Fruit fly (Drosophila melanogaster) whole organism, embryonic: Measurements from ENCODE around the gene Zdhhc8.

ENCODE experiments used
- Atf6 ChIP-seq: fragments of 200-800 bp; sonication (Bioruptor generic); IDR thresholded peaks from 2 replicates; pipeline ENCODE4 v1.3.6; 2022; ENCODE audit warnings: missing biosample characterization, missing genetic modification characterization
- Bteb2 ChIP-seq: fragments of 200-800 bp; sonication (Bioruptor generic); optimal IDR thresholded peaks from 2 replicates; lab custom pipeline; 2016; ENCODE audit warnings: missing biosample characterization, missing genetic modification characterization
- CG10565 ChIP-seq: fragments of 200-800 bp; sonication (Bioruptor generic); optimal IDR thresholded peaks from 3 replicates; lab custom pipeline; 2016; ENCODE audit warnings: missing biosample characterization, mild to moderate bottlenecking, missing genetic modification characterization
- CG11456 ChIP-seq: fragments of 200-800 bp; sonication (Bioruptor generic); IDR thresholded peaks from 3 replicates; pipeline ENCODE4 v1.3.6; 2022; ENCODE audit warnings: missing biosample characterization, missing genetic modification characterization
- CG11723 ChIP-seq: fragments of 200-800 bp; sonication (Bioruptor generic); optimal IDR thresholded peaks from 2 replicates; lab custom pipeline; 2017; ENCODE audit warnings: missing biosample characterization, mild to moderate bottlenecking, missing genetic modification characterization
- CG12071 ChIP-seq: fragments of 200-800 bp; sonication (Bioruptor generic); optimal IDR thresholded peaks from 3 replicates; lab custom pipeline; 2018; ENCODE audit warnings: missing biosample characterization, mild to moderate bottlenecking, missing genetic modification characterization
- CG12155 ChIP-seq: fragments of 200-800 bp; sonication (Bioruptor generic); optimal IDR thresholded peaks from 3 replicates; lab custom pipeline; 2016; ENCODE audit warnings: missing biosample characterization, missing genetic modification characterization
- CG12299 ChIP-seq: fragments of 200-800 bp; sonication (Bioruptor generic); optimal IDR thresholded peaks from 2 replicates; lab custom pipeline; 2018; ENCODE audit warnings: missing biosample characterization, mild to moderate bottlenecking, missing genetic modification characterization
- CG13296 ChIP-seq: fragments of 200-800 bp; sonication (Bioruptor generic); optimal IDR thresholded peaks from 3 replicates; lab custom pipeline; 2018; ENCODE audit warnings: missing biosample characterization, mild to moderate bottlenecking, missing genetic modification characterization
- CG14050 ChIP-seq: fragments of 200-800 bp; sonication (Bioruptor generic); IDR thresholded peaks from 3 replicates; pipeline ENCODE4 v1.3.6; 2022; ENCODE audit warnings: missing biosample characterization, missing genetic modification characterization
- CG17802 ChIP-seq: fragments of 200-800 bp; sonication (Bioruptor generic); optimal IDR thresholded peaks from 2 replicates; lab custom pipeline; 2018; ENCODE audit warnings: missing biosample characterization, mild to moderate bottlenecking, missing genetic modification characterization, moderate library complexity
- CG18262 ChIP-seq: fragments of 200-800 bp; optimal IDR thresholded peaks from 3 replicates; lab custom pipeline; 2019; ENCODE audit warnings: missing biosample characterization, mild to moderate bottlenecking, missing genetic modification characterization, moderate library complexity
- CG18764 ChIP-seq: fragments of 200-800 bp; sonication (Bioruptor generic); optimal IDR thresholded peaks from 3 replicates; lab custom pipeline; 2016; ENCODE audit warnings: missing biosample characterization, missing genetic modification characterization
- CG30403 ChIP-seq: fragments of 200-800 bp; sonication (Bioruptor generic); optimal IDR thresholded peaks from 3 replicates; lab custom pipeline; 2016; ENCODE audit warnings: missing biosample characterization, missing genetic modification characterization
- CG30431 ChIP-seq: fragments of 200-800 bp; sonication (Bioruptor generic); optimal IDR thresholded peaks from 2 replicates; lab custom pipeline; 2017; ENCODE audit warnings: missing biosample characterization, missing genetic modification characterization
- CG4282 ChIP-seq: fragments of 200-800 bp; sonication (Bioruptor generic); optimal IDR thresholded peaks from 2 replicates; lab custom pipeline; 2016; ENCODE audit warnings: missing biosample characterization, missing genetic modification characterization
- CG4404 ChIP-seq: fragments of 200-800 bp; sonication (Bioruptor generic); IDR thresholded peaks from 2 replicates; pipeline ENCODE4 v1.3.6; 2022; ENCODE audit warnings: missing biosample characterization, missing genetic modification characterization
- CG4617 ChIP-seq: fragments of 200-800 bp; sonication (Bioruptor generic); optimal IDR thresholded peaks from 3 replicates; lab custom pipeline; 2016; ENCODE audit warnings: missing biosample characterization, missing genetic modification characterization, borderline replicate concordance
- CG7372 ChIP-seq: fragments of 200-800 bp; sonication (Bioruptor generic); IDR thresholded peaks from 2 replicates; pipeline ENCODE4 v1.3.6; 2022; ENCODE audit warnings: missing biosample characterization, missing genetic modification characterization
- CG7839 ChIP-seq: fragments of 200-800 bp; sonication (Bioruptor generic); optimal IDR thresholded peaks from 3 replicates; lab custom pipeline; 2018; ENCODE audit warnings: missing biosample characterization, mild to moderate bottlenecking, missing genetic modification characterization, moderate library complexity
- CG7963 ChIP-seq: fragments of 200-800 bp; sonication (Bioruptor generic); IDR thresholded peaks from 3 replicates; pipeline ENCODE4 v1.3.6; 2022; ENCODE audit warnings: missing biosample characterization, missing genetic modification characterization; ENCODE audit not compliant: partially characterized antibody
- CG8478 ChIP-seq: fragments of >200 bp; optimal IDR thresholded peaks from 2 replicates; lab custom pipeline; 2018
- CG8924 ChIP-seq: fragments of 200-800 bp; optimal IDR thresholded peaks from 3 replicates; lab custom pipeline; 2019; ENCODE audit warnings: missing biosample characterization, mild to moderate bottlenecking, missing genetic modification characterization, moderate library complexity
- CG9876 ChIP-seq: fragments of 200-800 bp; sonication (Bioruptor generic); optimal IDR thresholded peaks from 2 replicates; lab custom pipeline; 2016; ENCODE audit warnings: missing biosample characterization, missing genetic modification characterization
- CkIIα-i1 ChIP-seq: fragments of 200-800 bp; sonication (Bioruptor generic); IDR thresholded peaks from 2 replicates; pipeline ENCODE4 v1.3.6; 2022; ENCODE audit warnings: missing biosample characterization, missing genetic modification characterization
- D19A ChIP-seq: fragments of 200-800 bp; optimal IDR thresholded peaks from 3 replicates; lab custom pipeline; 2019; ENCODE audit warnings: missing biosample characterization, mild to moderate bottlenecking, missing genetic modification characterization, moderate library complexity
- E2f2 ChIP-seq: fragments of 200-800 bp; sonication (Bioruptor generic); IDR thresholded peaks from 2 replicates; pipeline ENCODE4 v1.3.6; 2022; ENCODE audit warnings: missing biosample characterization, missing genetic modification characterization
- H15 ChIP-seq: fragments of 200-800 bp; sonication (Bioruptor generic); IDR thresholded peaks from 3 replicates; pipeline ENCODE4 v1.3.6; 2022; ENCODE audit warnings: missing biosample characterization, missing genetic modification characterization
- HLH4C ChIP-seq: fragments of 200-800 bp; sonication (Bioruptor generic); IDR thresholded peaks from 3 replicates; pipeline ENCODE4 v1.3.6; 2022; ENCODE audit warnings: missing biosample characterization, missing genetic modification characterization; ENCODE audit not compliant: partially characterized antibody
- Hmr ChIP-seq: fragments of 200-800 bp; sonication (Bioruptor generic); optimal IDR thresholded peaks from 3 replicates; lab custom pipeline; 2017; ENCODE audit warnings: mild to moderate bottlenecking, missing biosample characterization, missing genetic modification reagents, missing genetic modification characterization
- MTF-1 ChIP-seq: fragments of 200-800 bp; sonication (Bioruptor generic); optimal IDR thresholded peaks from 2 replicates; lab custom pipeline; 2018; ENCODE audit warnings: missing biosample characterization, mild to moderate bottlenecking, missing genetic modification characterization, borderline replicate concordance
- Opbp ChIP-seq: fragments of 200-800 bp; sonication (Bioruptor generic); IDR thresholded peaks from 3 replicates; pipeline ENCODE4 v1.3.6; 2022; ENCODE audit warnings: missing biosample characterization, missing genetic modification characterization; ENCODE audit not compliant: partially characterized antibody
- Usf ChIP-seq: fragments of 200-800 bp; sonication (Bioruptor generic); optimal IDR thresholded peaks from 2 replicates; lab custom pipeline; 2017; ENCODE audit warnings: missing genotype, missing biosample characterization, missing genetic modification characterization
- bab2 ChIP-seq: fragments of 200-800 bp; sonication (Bioruptor generic); optimal IDR thresholded peaks from 2 replicates; lab custom pipeline; 2016; ENCODE audit warnings: missing biosample characterization, missing genetic modification characterization
- bcd ChIP-seq: fragments of 200-800 bp; sonication (Bioruptor generic); optimal IDR thresholded peaks from 2 replicates; lab custom pipeline; 2017; ENCODE audit warnings: missing biosample characterization, mild to moderate bottlenecking, missing genetic modification characterization
- br ChIP-seq: fragments of >200 bp; optimal IDR thresholded peaks from 2 replicates; lab custom pipeline; 2017
- dimm ChIP-seq: fragments of 200-800 bp; sonication (Bioruptor generic); IDR thresholded peaks from 2 replicates; pipeline ENCODE4 v1.3.6; 2022; ENCODE audit warnings: missing biosample characterization, missing genetic modification characterization
- dpn ChIP-seq, 2 experiments: fragments of 200-800 bp; sonication (Bioruptor generic); optimal IDR thresholded peaks; 3 replicates each; lab custom pipeline; 2016; ENCODE audit warnings: missing biosample characterization in 2 of 2, missing genetic modification characterization in 2 of 2
- ems ChIP-seq: fragments of 200-800 bp; sonication (Bioruptor generic); optimal IDR thresholded peaks from 3 replicates; lab custom pipeline; 2016; ENCODE audit warnings: missing biosample characterization, missing genetic modification characterization
- exex ChIP-seq: fragments of 200-800 bp; sonication (Bioruptor generic); optimal IDR thresholded peaks from 4 replicates; lab custom pipeline; 2018; ENCODE audit warnings: missing biosample characterization, mild to moderate bottlenecking, missing genetic modification characterization, moderate library complexity
- fd102C ChIP-seq: fragments of 200-800 bp; sonication (Bioruptor generic); optimal IDR thresholded peaks from 2 replicates; lab custom pipeline; 2018; ENCODE audit warnings: missing biosample characterization, mild to moderate bottlenecking, missing genetic modification characterization, moderate library complexity
- gsb-n ChIP-seq: fragments of 200-800 bp; sonication (Bioruptor generic); optimal IDR thresholded peaks from 3 replicates; lab custom pipeline; 2018; ENCODE audit warnings: missing biosample characterization, mild to moderate bottlenecking, missing genetic modification characterization
- kay ChIP-seq: fragments of 200-800 bp; sonication (Bioruptor generic); optimal IDR thresholded peaks from 2 replicates; lab custom pipeline; 2016; ENCODE audit warnings: missing biosample characterization, missing genetic modification characterization
- nom ChIP-seq: fragments of 200-800 bp; sonication (Bioruptor generic); optimal IDR thresholded peaks from 2 replicates; lab custom pipeline; 2017; ENCODE audit warnings: missing biosample characterization, missing genetic modification characterization, mild to moderate bottlenecking, moderate library complexity, missing genetic modification reagents
- pita ChIP-seq: fragments of 200-800 bp; sonication (Bioruptor generic); optimal IDR thresholded peaks from 2 replicates; lab custom pipeline; 2017; ENCODE audit warnings: missing biosample characterization, mild to moderate bottlenecking, missing genetic modification characterization
- sd ChIP-seq: fragments of 200-800 bp; sonication (Bioruptor generic); optimal IDR thresholded peaks from 3 replicates; lab custom pipeline; 2018; ENCODE audit warnings: missing biosample characterization, mild to moderate bottlenecking, missing genetic modification characterization, moderate library complexity
- shn ChIP-seq: fragments of 200-800 bp; sonication (Bioruptor generic); optimal IDR thresholded peaks from 3 replicates; lab custom pipeline; 2016; ENCODE audit warnings: missing biosample characterization, missing genetic modification characterization
- sr ChIP-seq: fragments of 200-800 bp; sonication (Bioruptor generic); IDR thresholded peaks from 3 replicates; pipeline ENCODE4 v1.3.6; 2022; ENCODE audit warnings: missing biosample characterization, missing genetic modification characterization
- ssp ChIP-seq: fragments of 200-800 bp; sonication (Bioruptor generic); IDR thresholded peaks from 2 replicates; pipeline ENCODE4 v1.3.6; 2022; ENCODE audit warnings: missing biosample characterization, missing genetic modification characterization
- tio ChIP-seq: fragments of 200-800 bp; sonication (Bioruptor generic); optimal IDR thresholded peaks from 2 replicates; lab custom pipeline; 2017; ENCODE audit warnings: missing biosample characterization, missing genetic modification characterization, inconsistent platforms
- tup ChIP-seq: fragments of 200-800 bp; sonication (Bioruptor generic); optimal IDR thresholded peaks from 2 replicates; lab custom pipeline; 2016; ENCODE audit warnings: missing biosample characterization, mild to moderate bottlenecking, missing genetic modification characterization, moderate library complexity
- usp ChIP-seq: fragments of >200 bp; optimal IDR thresholded peaks from 2 replicates; lab custom pipeline; 2017; ENCODE audit warnings: missing biosample characterization, missing genetic modification characterization

Zdhhc8 gene

dm6 chrX:9349224-9349623 lies 6.8 kb downstream of the Zdhhc8 start (continued):
- TF ChIP-seq br = no peak
- TF ChIP-seq tup (GFP tag; lab: Kevin White, UChicago) = no peak
- TF ChIP-seq CG13296 (GFP tag; lab: Kevin White, UChicago) = peak; percentile 19
- peak; percentile 9 for TF ChIP-seq CG18764 (GFP tag; lab: Kevin White, UChicago)
- TF ChIP-seq fd102C = no peak
- TF ChIP-seq CG10565 (GFP tag; lab: Kevin White, UChicago) = no peak
- TF ChIP-seq CG12155 (GFP tag; lab: Kevin White, UChicago) = peak; percentile 1
- TF ChIP-seq pita (GFP tag; lab: Kevin White, UChicago) = no peak
- peak; percentile 30; the same call in 1 of the 2 replicates for TF ChIP-seq E2f2 (GFP tag; lab: Robert Waterston, UW)
- no peak for TF ChIP-seq HLH4C (GFP tag; lab: Robert Waterston, UW)
- TF ChIP-seq CG12299 (tag; lab: Kevin White, UChicago) = no peak
- TF ChIP-seq CG4617 (GFP tag; lab: Kevin White, UChicago) = peak; percentile 17
- peak; percentile 40 for TF ChIP-seq CG8924 (tag; lab: Kevin White, UChicago)
- TF ChIP-seq MTF-1 = peak; percentile 27
- TF ChIP-seq nom (GFP tag; lab: Kevin White, UChicago) = no peak
- peak; percentile 32 for TF ChIP-seq Hmr (GFP tag; lab: Kevin White, UChicago)
- no peak for TF ChIP-seq exex (tag; lab: Kevin White, UChicago)
- TF ChIP-seq CG11456 (GFP tag; lab: Robert Waterston, UW) = peak; percentile 53; the same call in 1 of the 3 replicates
- no peak for TF ChIP-seq CG8478 (lab: Kevin White, UChicago)
- TF ChIP-seq CG7372 (GFP tag; lab: Robert Waterston, UW) = peak; percentile 14; the same call in 1 of the 2 replicates
- peak; percentile 4 for TF ChIP-seq Bteb2 (GFP tag; lab: Kevin White, UChicago)
- no peak for TF ChIP-seq usp (GFP tag; lab: Kevin White, UChicago)
- peak; percentile 6 for TF ChIP-seq shn
- TF ChIP-seq ssp (GFP tag; lab: Robert Waterston, UW) = peak; percentile 31; the same call in 1 of the 2 replicates
- TF ChIP-seq CG4404 (GFP tag; lab: Robert Waterston, UW) = no peak
- TF ChIP-seq Usf = no peak
- TF ChIP-seq CG30403 = peak; percentile 42
- no peak for TF ChIP-seq sd (tag; lab: Kevin White, UChicago)
- TF ChIP-seq dimm (GFP tag; lab: Robert Waterston, UW) = 0 out of 2 replicates have a peak, but pooled peaks have one; percentile 31
- TF ChIP-seq bab2 (GFP tag; lab: Kevin White, UChicago) = peak; percentile 38
- no peak for TF ChIP-seq CG9876 (GFP tag; lab: Kevin White, UChicago)
- no peak for TF ChIP-seq kay
- TF ChIP-seq CG30431 (GFP tag; lab: Kevin White, UChicago) = peak; percentile 14
- TF ChIP-seq CG11723 = peak; percentile 3
- TF ChIP-seq D19A = peak; percentile 30
- 0 out of 3 replicates have a peak, but pooled peaks have one; percentile 55 for TF ChIP-seq sr (GFP tag; lab: Robert Waterston, UW)
- TF ChIP-seq CG18262 (tag; lab: Kevin White, UChicago) = peak; percentile 54
- no peak for TF ChIP-seq ems (GFP tag; lab: Kevin White, UChicago)
- no peak for TF ChIP-seq H15 (GFP tag; lab: Robert Waterston, UW)
- TF ChIP-seq CG12071 (GFP tag; lab: Kevin White, UChicago) = peak; percentile 43
- TF ChIP-seq Opbp (GFP tag; lab: Robert Waterston, UW) = no peak
- no peak for TF ChIP-seq CG7963 (GFP tag; lab: Robert Waterston, UW)
- peak; percentile 52 to 57 for TF ChIP-seq dpn (GFP tag; optimal IDR thresholded peaks at IDR 0.05; lab: Kevin White, UChicago)
- no peak for TF ChIP-seq CG17802 (tag; lab: Kevin White, UChicago)
- TF ChIP-seq Atf6 (GFP tag; lab: Robert Waterston, UW) = no peak
- peak; percentile 0 for TF ChIP-seq gsb-n
- no peak for TF ChIP-seq CkIIα-i1
- peak; percentile 65; the same call in 2 of the 3 replicates for TF ChIP-seq CG14050 (GFP tag; lab: Robert Waterston, UW)
- TF ChIP-seq CG7839 (tag; lab: Kevin White, UChicago) = peak; percentile 67
- TF ChIP-seq bcd = peak; percentile 51
- peak; percentile 32 for TF ChIP-seq tio (GFP tag; lab: Kevin White, UChicago)
- no peak for TF ChIP-seq CG4282
